Worm (Caenorhabditis elegans) whole organism, mixed stage, embryonic: ENCODE measurements around the gene R02F2.4.

Experiments used
- ceh-83 ChIP-seq: fragments of 200-800 bp; sonication (Bioruptor generic); optimal IDR thresholded peaks from 2 replicates; lab custom pipeline; 2018; ENCODE audit warnings: mild to moderate bottlenecking, missing genetic modification characterization, missing compliant biosample characterization
- ces-1 ChIP-seq: fragments of 150-350 bp; optimal IDR thresholded peaks from 2 replicates; lab custom pipeline; 2014; ENCODE audit warnings: missing biosample characterization, missing genetic modification reagents, missing genetic modification characterization
- mab-5 ChIP-seq: fragments of 150-350 bp; optimal IDR thresholded peaks from 2 replicates; lab custom pipeline; 2014; ENCODE audit warnings: missing biosample characterization, missing genetic modification characterization
- mep-1 ChIP-seq: fragments of 150-350 bp; optimal IDR thresholded peaks from 2 replicates; lab custom pipeline; 2017; ENCODE audit warnings: missing biosample characterization, missing genetic modification reagents, missing genetic modification characterization, inconsistent platforms
- nhr-237 ChIP-seq: fragments of 150-350 bp; optimal IDR thresholded peaks from 2 replicates; lab custom pipeline; 2014; ENCODE audit warnings: missing biosample characterization, missing genetic modification characterization
- pha-4 ChIP-seq: fragments of 150-350 bp; optimal IDR thresholded peaks from 2 replicates; lab custom pipeline; 2018; ENCODE audit warnings: missing biosample characterization, missing genetic modification reagents, missing genetic modification characterization
- snpc-4 ChIP-seq: fragments of 150-350 bp; optimal IDR thresholded peaks from 2 replicates; lab custom pipeline; 2014; ENCODE audit warnings: missing biosample characterization, missing genetic modification characterization
- ztf-11 ChIP-seq: fragments of 150-350 bp; optimal IDR thresholded peaks from 2 replicates; lab custom pipeline; 2014; ENCODE audit warnings: missing biosample characterization, missing genetic modification characterization

DNA sequence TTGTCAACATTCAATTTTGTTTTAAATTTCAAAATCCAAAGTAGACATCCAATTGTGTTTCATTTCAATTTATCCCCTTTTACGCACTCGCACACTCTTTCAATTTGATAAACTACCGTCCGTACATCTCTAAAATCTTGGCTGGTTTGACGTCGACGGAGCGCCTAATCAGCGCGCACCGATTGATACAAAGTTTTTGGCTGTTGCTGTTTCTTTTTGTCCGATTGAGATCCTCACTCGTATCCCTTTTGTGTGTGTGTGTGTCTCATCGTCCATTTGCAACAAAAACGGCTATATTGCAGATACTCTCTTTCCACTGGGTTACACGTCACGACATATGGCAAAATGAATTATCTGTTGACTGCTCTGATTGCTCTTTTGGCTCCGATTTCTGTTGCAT, 9.9 kb upstream of the R02F2.4 start, which contains the start of gene lon-1:
- TF ChIP-seq ceh-83 (GFP tag; lab: Kevin White, UChicago) (no peak), snpc-4 (tag; lab: Kevin White, UChicago) (no peak), nhr-237 (no peak), ztf-11 (tag; lab: Kevin White, UChicago) (no peak), mab-5 (tag; lab: Kevin White, UChicago) (no peak), mep-1 (tag; lab: Kevin White, UChicago) (no peak), pha-4 (tag; lab: Kevin White, UChicago) (no peak), ces-1 (GFP tag; lab: Kevin White, UChicago) (no peak)
